Worm (Caenorhabditis elegans): ENCODE data around the gene memi-1.

DNA sequence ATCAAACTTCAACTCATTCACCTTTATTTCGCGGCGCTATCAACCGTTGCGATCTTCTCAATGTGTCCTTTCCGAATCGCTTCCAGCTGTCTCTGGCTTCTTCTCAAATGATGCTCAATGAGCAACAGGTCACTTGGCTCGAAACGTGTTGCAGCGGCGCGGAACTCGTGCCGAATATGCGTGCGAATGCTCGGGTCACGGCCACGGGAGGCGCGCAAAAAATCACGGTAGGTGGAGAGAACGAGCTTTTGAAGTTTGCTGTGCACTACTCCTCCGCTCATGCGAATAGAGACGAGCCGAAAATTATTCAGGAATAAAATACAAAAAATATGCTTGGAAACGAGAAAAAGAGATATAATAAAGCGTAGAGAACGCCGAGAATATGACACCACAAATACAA is 49.8 kb downstream of the memi-1 start, which contains the start of gene cif-1:
- TF ChIP-seq K09A11.1 (tag; optimal IDR thresholded peaks at IDR 0.05; ENCODE audit: insufficient read depth) (no peak), dmd-4 (tag; optimal IDR thresholded peaks at IDR 0.05; ENCODE audit: borderline replicate concordance) (no peak), nhr-11 (tag; optimal IDR thresholded peaks at IDR 0.05) (no peak), rnt-1 (tag; optimal IDR thresholded peaks at IDR 0.05) (no peak), pqm-1 (tag; optimal IDR thresholded peaks at IDR 0.05) (no peak), ceh-24 (tag; optimal IDR thresholded peaks at IDR 0.05) (no peak), mec-3 (tag; optimal IDR thresholded peaks at IDR 0.05; ENCODE audit: borderline replicate concordance) (no peak)

All from whole organism, late embryonic.